Fruit fly (Drosophila melanogaster) whole organism, embryonic: ENCODE results near the gene CG13623.

ENCODE experiments used
- Abd-B ChIP-seq: fragments of 200-800 bp; sonication (Bioruptor generic); optimal IDR thresholded peaks from 2 replicates; lab custom pipeline; 2018; ENCODE audit warnings: missing biosample characterization, mild to moderate bottlenecking, missing genetic modification characterization, moderate library complexity
- Ada2b ChIP-seq: fragments of 200-800 bp; sonication (Bioruptor generic); IDR thresholded peaks from 2 replicates; pipeline ENCODE4 v1.3.6; 2022; ENCODE audit warnings: missing biosample characterization, missing genetic modification characterization
- Awh ChIP-seq: fragments of 200-800 bp; sonication (Bioruptor generic); IDR thresholded peaks from 2 replicates; pipeline ENCODE4, ENCODE4 v1.3.6; 2022; ENCODE audit warnings: missing biosample characterization, missing genetic modification characterization
- Blimp-1 ChIP-seq: fragments of 200-800 bp; sonication (Bioruptor generic); optimal IDR thresholded peaks from 3 replicates; lab custom pipeline; 2018; ENCODE audit warnings: missing biosample characterization, missing genetic modification characterization, mild to moderate bottlenecking, moderate library complexity, missing genetic modification reagents
- CG17186 ChIP-seq: fragments of 200-800 bp; sonication (Bioruptor generic); optimal IDR thresholded peaks from 3 replicates; lab custom pipeline; 2017; ENCODE audit warnings: missing biosample characterization, missing genetic modification reagents, missing genetic modification characterization
- CG2678 ChIP-seq: fragments of 200-800 bp; sonication (Bioruptor generic); optimal IDR thresholded peaks from 3 replicates; lab custom pipeline; 2019; ENCODE audit warnings: missing biosample characterization, mild to moderate bottlenecking, missing genetic modification characterization, moderate library complexity
- CG2889 ChIP-seq: fragments of 200-800 bp; sonication (Bioruptor generic); IDR thresholded peaks from 3 replicates; pipeline ENCODE4 v1.3.6; 2022; ENCODE audit warnings: missing biosample characterization, missing genetic modification characterization
- CG6854 ChIP-seq: fragments of 200-800 bp; sonication (Bioruptor generic); optimal IDR thresholded peaks from 3 replicates; lab custom pipeline; 2017; ENCODE audit warnings: missing biosample characterization, mild to moderate bottlenecking, missing genetic modification characterization
- CG7357 ChIP-seq: fragments of 200-800 bp; sonication (Bioruptor generic); IDR thresholded peaks from 3 replicates; pipeline ENCODE4 v1.3.6; 2022; ENCODE audit warnings: missing biosample characterization, missing genetic modification characterization
- CG7786 ChIP-seq: fragments of 200-800 bp; sonication (Bioruptor generic); optimal IDR thresholded peaks from 2 replicates; lab custom pipeline; 2016; ENCODE audit warnings: missing biosample characterization, missing genetic modification characterization
- CG8765 ChIP-seq: fragments of 200-800 bp; sonication (Bioruptor generic); IDR thresholded peaks from 2 replicates; pipeline ENCODE4 v1.3.6; 2022; ENCODE audit warnings: missing biosample characterization, missing genetic modification characterization
- CG9437 ChIP-seq: fragments of 200-800 bp; sonication (Bioruptor generic); optimal IDR thresholded peaks from 2 replicates; lab custom pipeline; 2018; ENCODE audit warnings: missing biosample characterization, mild to moderate bottlenecking, missing genetic modification characterization
- CG9817 ChIP-seq: fragments of 200-800 bp; sonication (Bioruptor generic); optimal IDR thresholded peaks from 2 replicates; lab custom pipeline; 2018; ENCODE audit warnings: missing biosample characterization, mild to moderate bottlenecking, missing genetic modification characterization, moderate library complexity
- Dek ChIP-seq: fragments of 200-800 bp; sonication (Bioruptor generic); optimal IDR thresholded peaks from 3 replicates; lab custom pipeline; 2019; ENCODE audit warnings: missing biosample characterization, mild to moderate bottlenecking, missing genetic modification characterization, moderate library complexity
- ERR ChIP-seq: fragments of 200-800 bp; sonication (Bioruptor generic); optimal IDR thresholded peaks from 2 replicates; lab custom pipeline; 2016; ENCODE audit warnings: missing biosample characterization, missing genetic modification characterization
- Eip74EF ChIP-seq, 2 experiments: fragments of 200-800 bp in 1 of 2; fragments of >200 bp in 1 of 2; sonication (Bioruptor generic) in 1 of 2; optimal IDR thresholded peaks; 2 replicates each; lab custom pipeline; 2017 to 2019; ENCODE audit warnings: missing biosample characterization in 2 of 2, missing genetic modification characterization in 2 of 2, mild to moderate bottlenecking in 1 of 2, moderate library complexity in 1 of 2
- Elba2 ChIP-seq: fragments of 200-800 bp; sonication (Bioruptor generic); optimal IDR thresholded peaks from 3 replicates; lab custom pipeline; 2016; ENCODE audit warnings: missing biosample characterization, missing genetic modification characterization
- Fer2 ChIP-seq: fragments of 200-800 bp; sonication (Bioruptor generic); optimal IDR thresholded peaks from 2 replicates; lab custom pipeline; 2018; ENCODE audit warnings: missing biosample characterization, mild to moderate bottlenecking, missing genetic modification characterization, moderate library complexity
- HLH3B ChIP-seq: fragments of 200-800 bp; sonication (Bioruptor generic); IDR thresholded peaks from 2 replicates; pipeline ENCODE4 v1.3.6; 2022; ENCODE audit warnings: missing biosample characterization, missing genetic modification characterization
- MBD-R2 ChIP-seq: fragments of 200-800 bp; sonication (Bioruptor generic); IDR thresholded peaks from 2 replicates; pipeline ENCODE4 v1.3.6; 2022; ENCODE audit warnings: missing biosample characterization, missing genetic modification characterization
- MESR4 ChIP-seq: fragments of 200-800 bp; sonication (Bioruptor generic); optimal IDR thresholded peaks from 2 replicates; lab custom pipeline; 2018; ENCODE audit warnings: missing biosample characterization, mild to moderate bottlenecking, missing genetic modification characterization, moderate library complexity
- Med ChIP-seq: fragments of 200-800 bp; sonication (Bioruptor generic); peaks from one replicate; lab custom pipeline; 2016; ENCODE audit warnings: missing biosample characterization, missing genetic modification characterization, mild to moderate bottlenecking, inconsistent platforms, moderate library complexity
- Mes4 ChIP-seq: fragments of 200-800 bp; sonication (Bioruptor generic); optimal IDR thresholded peaks from 2 replicates; lab custom pipeline; 2016; ENCODE audit warnings: missing biosample characterization, missing genetic modification characterization
- NC2α ChIP-seq: fragments of 200-800 bp; sonication (Bioruptor generic); optimal IDR thresholded peaks from 2 replicates; lab custom pipeline; 2016; ENCODE audit warnings: missing biosample characterization, missing genetic modification characterization
- Nf-YB ChIP-seq: fragments of 200-800 bp; sonication (Bioruptor generic); optimal IDR thresholded peaks from 3 replicates; lab custom pipeline; 2019; ENCODE audit warnings: missing biosample characterization, mild to moderate bottlenecking, missing genetic modification characterization, moderate library complexity
- NfI ChIP-seq: fragments of 200-800 bp; sonication (Bioruptor generic); optimal IDR thresholded peaks from 3 replicates; lab custom pipeline; 2018; ENCODE audit warnings: missing biosample characterization, mild to moderate bottlenecking, missing genetic modification characterization, moderate library complexity
- Opbp ChIP-seq: fragments of 200-800 bp; sonication (Bioruptor generic); IDR thresholded peaks from 3 replicates; pipeline ENCODE4 v1.3.6; 2022; ENCODE audit warnings: missing biosample characterization, missing genetic modification characterization; ENCODE audit not compliant: partially characterized antibody
- Trl ChIP-seq, 3 experiments: fragments of >200 bp in 2 of 3; fragments of 200-800 bp in 1 of 3; sonication (Bioruptor generic) in 1 of 3; optimal IDR thresholded peaks; 2 replicates in 1 of 3; 3 replicates in 2 of 3; lab custom pipeline; 2016 to 2017; ENCODE audit warnings: missing biosample characterization in 1 of 3, missing genetic modification characterization in 1 of 3
- Usf ChIP-seq: fragments of 200-800 bp; sonication (Bioruptor generic); optimal IDR thresholded peaks from 2 replicates; lab custom pipeline; 2017; ENCODE audit warnings: missing genotype, missing biosample characterization, missing genetic modification characterization
- Vsx1 ChIP-seq: fragments of 200-800 bp; sonication (Bioruptor generic); optimal IDR thresholded peaks from 2 replicates; lab custom pipeline; 2017; ENCODE audit warnings: missing biosample characterization, mild to moderate bottlenecking, missing genetic modification characterization, missing genetic modification reagents
- Xbp1 ChIP-seq: fragments of 200-800 bp; sonication (Bioruptor generic); optimal IDR thresholded peaks from 3 replicates; lab custom pipeline; 2016; ENCODE audit warnings: missing biosample characterization, mild to moderate bottlenecking, missing genetic modification characterization
- ase ChIP-seq: fragments of 200-800 bp; sonication (Bioruptor generic); IDR thresholded peaks from 3 replicates; pipeline ENCODE4 v1.3.6; 2022; ENCODE audit warnings: missing biosample characterization, missing genetic modification characterization
- crol ChIP-seq: fragments of 200-800 bp; sonication (Bioruptor generic); IDR thresholded peaks from 2 replicates; pipeline ENCODE4 v1.3.6; 2022; ENCODE audit warnings: missing biosample characterization, missing genetic modification characterization
- emc ChIP-seq: fragments of 200-800 bp; sonication (Bioruptor generic); optimal IDR thresholded peaks from 2 replicates; lab custom pipeline; 2016; ENCODE audit warnings: missing biosample characterization, missing genetic modification characterization
- eyg ChIP-seq: fragments of 200-800 bp; sonication (Bioruptor generic); optimal IDR thresholded peaks from 3 replicates; lab custom pipeline; 2016; ENCODE audit warnings: missing biosample characterization, missing genetic modification characterization
- hb ChIP-seq: fragments of 200-800 bp; sonication (Bioruptor generic); IDR thresholded peaks from 3 replicates; pipeline ENCODE4 v1.3.6; 2022; ENCODE audit warnings: missing biosample characterization, missing genetic modification characterization; ENCODE audit not compliant: partially characterized antibody
- ken ChIP-seq: fragments of 200-800 bp; sonication (Bioruptor generic); IDR thresholded peaks from 3 replicates; pipeline ENCODE4 v1.3.6; 2022; ENCODE audit warnings: missing biosample characterization, missing genetic modification characterization
- nerfin-2 ChIP-seq: fragments of 200-800 bp; sonication (Bioruptor generic); IDR thresholded peaks from 2 replicates; pipeline ENCODE4 v1.3.6; 2022; ENCODE audit warnings: missing biosample characterization, missing genetic modification characterization; ENCODE audit not compliant: partially characterized antibody
- odd ChIP-seq: fragments of 200-800 bp; sonication (Bioruptor generic); optimal IDR thresholded peaks from 2 replicates; lab custom pipeline; 2017; ENCODE audit warnings: missing biosample characterization, mild to moderate bottlenecking, missing genetic modification characterization
- onecut ChIP-seq: fragments of 200-800 bp; sonication (Bioruptor generic); IDR thresholded peaks from 2 replicates; pipeline ENCODE4 v1.3.6; 2022; ENCODE audit warnings: missing biosample characterization, missing genetic modification characterization
- pzg ChIP-seq: fragments of 200-800 bp; sonication (Bioruptor generic); optimal IDR thresholded peaks from 3 replicates; lab custom pipeline; 2018; ENCODE audit warnings: missing biosample characterization, mild to moderate bottlenecking, missing genetic modification characterization, moderate library complexity
- stc ChIP-seq: fragments of 200-800 bp; sonication (Bioruptor generic); IDR thresholded peaks from 2 replicates; pipeline ENCODE4 v1.3.6; 2022; ENCODE audit warnings: missing biosample characterization, missing genetic modification characterization
- sug ChIP-seq: fragments of 200-800 bp; optimal IDR thresholded peaks from 2 replicates; lab custom pipeline; 2019; ENCODE audit warnings: missing biosample characterization, mild to moderate bottlenecking, missing genetic modification characterization, moderate library complexity
- tap ChIP-seq: fragments of 200-800 bp; optimal IDR thresholded peaks from 3 replicates; lab custom pipeline; 2019; ENCODE audit warnings: missing biosample characterization, mild to moderate bottlenecking, missing genetic modification characterization, moderate library complexity
- ttk ChIP-seq: fragments of 200-800 bp; sonication (Bioruptor generic); IDR thresholded peaks from 2 replicates; pipeline ENCODE4 v2.1.2; 2022; ENCODE audit warnings: missing biosample characterization, missing genetic modification characterization
- vvl ChIP-seq: fragments of 200-800 bp; sonication (Bioruptor generic); IDR thresholded peaks from 2 replicates; pipeline ENCODE4 v1.3.6; 2022; ENCODE audit warnings: missing biosample characterization, missing genetic modification characterization

CG13623 gene

dm6 chr3R:24567427-24567771 lies 37.0 kb upstream of the CG13623 start (continued):
- TF ChIP-seq NC2α (GFP tag; lab: Kevin White, UChicago) (peak; percentile 79), Elba2 (GFP tag; lab: Kevin White, UChicago) (no peak), pzg (no peak), Abd-B (GFP tag; lab: Kevin White, UChicago) (peak; percentile 88)
- TF ChIP-seq, all 482 proteins: peak for 392

DNA sequence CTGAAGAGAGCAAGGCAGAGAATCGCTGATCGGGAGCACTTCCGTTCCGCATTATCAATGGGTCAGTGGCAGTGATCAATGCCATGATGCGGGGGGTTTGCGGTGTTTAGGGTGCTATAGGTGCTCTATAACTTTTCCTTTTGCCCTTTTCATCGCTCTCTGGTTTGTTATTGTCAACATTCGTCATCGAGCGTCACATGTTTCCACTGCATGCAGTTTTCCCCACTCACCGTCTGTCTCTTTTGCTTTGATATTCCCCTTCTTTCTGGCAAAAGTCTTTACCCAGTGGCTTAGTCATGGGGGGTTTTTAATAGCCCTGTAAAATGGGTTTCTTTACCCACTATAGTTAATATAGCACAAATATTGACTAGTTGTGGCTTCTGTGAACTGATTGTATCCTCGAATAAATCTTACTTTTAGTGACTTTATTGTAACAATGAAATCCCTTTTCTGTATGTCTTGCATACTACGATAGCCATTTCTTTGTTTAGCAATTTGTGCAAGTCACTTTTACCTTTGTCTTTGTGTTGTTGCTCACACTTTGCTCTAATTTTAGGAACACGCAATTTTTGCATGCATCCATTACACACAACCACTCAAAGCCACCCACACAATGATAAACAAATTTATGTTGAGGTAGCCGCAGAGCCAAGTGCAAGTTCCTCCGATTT lies 36.5 kb upstream of the CG13623 start:
- TF ChIP-seq crol (GFP tag; lab: Robert Waterston, UW), result peak; percentile 60
- TF ChIP-seq sug, result peak; percentile 11
- TF ChIP-seq Med (GFP tag; lab: Kevin White, UChicago), result peak; percentile 68
- no peak for TF ChIP-seq ase (GFP tag; lab: Robert Waterston, UW)
- TF ChIP-seq Blimp-1 (GFP tag; lab: Kevin White, UChicago), result peak; percentile 2
- no peak for TF ChIP-seq CG7357 (GFP tag; lab: Robert Waterston, UW)
- TF ChIP-seq Trl (optimal IDR thresholded peaks at IDR 0.05; lab: Kevin White, UChicago), result peak in 1 of 2 experiments; percentile 20
- no peak for TF ChIP-seq Trl (GFP tag; optimal IDR thresholded peaks at IDR 0.05; lab: Kevin White, UChicago)
- 0 out of 2 replicates have a peak, but pooled peaks have one; percentile 15 for TF ChIP-seq stc (GFP tag; lab: Robert Waterston, UW)
- TF ChIP-seq vvl (GFP tag; lab: Robert Waterston, UW), result peak; percentile 14; the same call in 1 of the 2 replicates
- no peak for TF ChIP-seq onecut (GFP tag; lab: Robert Waterston, UW)
- TF ChIP-seq Eip74EF (GFP tag; optimal IDR thresholded peaks at IDR 0.05; lab: Kevin White, UChicago), result peak in 1 of 2 experiments; percentile 45

- TF ChIP-seq Usf (GFP tag; lab: Kevin White, UChicago) (no peak), odd (GFP tag; lab: Kevin White, UChicago) (peak; percentile 71), Dek (tag; lab: Kevin White, UChicago) (peak; percentile 28), CG6854 (no peak), Nf-YB (GFP tag; lab: Kevin White, UChicago) (peak; percentile 41), Mes4 (GFP tag; lab: Kevin White, UChicago) (peak; percentile 40), CG8765 (no peak), ttk (GFP tag; lab: Robert Waterston, UW) (no peak), eyg (GFP tag; lab: Kevin White, UChicago) (no peak), Vsx1 (peak; percentile 70), CG9817 (tag; lab: Kevin White, UChicago) (no peak), Fer2 (peak; percentile 8), Xbp1 (GFP tag; lab: Kevin White, UChicago) (no peak), CG7357 (GFP tag; lab: Robert Waterston, UW) (no peak), ken (GFP tag; lab: Robert Waterston, UW) (no peak), emc (GFP tag; lab: Kevin White, UChicago) (no peak), HLH3B (peak; percentile 45; the same call in 1 of the 2 replicates), tap (tag; lab: Kevin White, UChicago) (peak; percentile 60), CG2678 (peak; percentile 70), hb (GFP tag; lab: Robert Waterston, UW) (no peak), Opbp (GFP tag; lab: Robert Waterston, UW) (no peak), MBD-R2 (GFP tag; lab: Robert Waterston, UW) (no peak; the same call in 1 of the 2 replicates), Awh (peak; percentile 81), CG2889 (no peak), MESR4 (GFP tag; lab: Kevin White, UChicago) (no peak), Ada2b (no peak), ERR (GFP tag; lab: Kevin White, UChicago) (no peak), NfI (peak; percentile 37), nerfin-2 (GFP tag; lab: Robert Waterston, UW) (no peak), CG9437 (GFP tag; lab: Kevin White, UChicago) (no peak), CG17186 (peak; percentile 2), CG7786 (GFP tag; lab: Kevin White, UChicago) (no peak)
Measured at dm6 chr3R:24565748-24566239, 35.4 kb upstream of the CG13623 start.
